Worm (Caenorhabditis elegans): ENCODE data around the gene shk-1.
A peak's percentile ranks its signal among the peaks of the same experiment; 100 is the strongest.

The shk-1 gene

ce11 chrII:9746069-9746468 is 12.0 kb upstream of the shk-1 start, which contains the start of the genes Y53C12B.1 and nos-3 (continued):
- peak; percentile 7 for TF ChIP-seq snpc-4 (GFP tag; optimal IDR thresholded peaks at IDR 0.05)
- peak in 3 of 4 experiments; percentile 26 to 72 (median 49) for TF ChIP-seq snpc-4 (tag; optimal IDR thresholded peaks at IDR 0.05)
- TF ChIP-seq F49E8.2 (tag; optimal IDR thresholded peaks at IDR 0.05; ENCODE audit: insufficient read depth), result peak; percentile 62
- no peak for TF ChIP-seq nfyb-1 (GFP tag; IDR thresholded peaks at IDR 0.05)
- no peak for TF ChIP-seq die-1 (tag; optimal IDR thresholded peaks at IDR 0.05)
- no peak for TF ChIP-seq dpff-1 (tag; optimal IDR thresholded peaks at IDR 0.05)
- no peak for TF ChIP-seq ztf-22 (GFP tag; optimal IDR thresholded peaks at IDR 0.05)
- no peak for TF ChIP-seq snpc-3.4 (tag; optimal IDR thresholded peaks at IDR 0.05)
- TF ChIP-seq F33H1.4 (GFP tag; IDR thresholded peaks at IDR 0.05), result peak; percentile 96
- TF ChIP-seq ztf-26 (tag; optimal IDR thresholded peaks at IDR 0.05), result no peak
- TF ChIP-seq Y56A3A.18 (GFP tag; IDR thresholded peaks at IDR 0.05), result no peak
- no peak for TF ChIP-seq F10E7.11 (tag; optimal IDR thresholded peaks at IDR 0.05)
- no peak for TF ChIP-seq sea-2 (GFP tag; IDR thresholded peaks at IDR 0.05)
- TF ChIP-seq nfya-1 (tag; optimal IDR thresholded peaks at IDR 0.05; ENCODE audit: borderline replicate concordance, insufficient read depth), result no peak
- TF ChIP-seq tlf-1 (GFP tag; optimal IDR thresholded peaks at IDR 0.05), result no peak
- no peak for TF ChIP-seq B0261.1 (tag; optimal IDR thresholded peaks at IDR 0.05)
- no peak for TF ChIP-seq ceh-58 (GFP tag; IDR thresholded peaks at IDR 0.05)
- no peak for TF ChIP-seq F57C9.4 (tag; optimal IDR thresholded peaks at IDR 0.05)
- TF ChIP-seq unc-62 (GFP tag; optimal IDR thresholded peaks at IDR 0.05), result no peak
- TF ChIP-seq mel-28 (tag; optimal IDR thresholded peaks at IDR 0.05; ENCODE audit: borderline replicate concordance), result no peak
- no peak for TF ChIP-seq fkh-3 (tag; optimal IDR thresholded peaks at IDR 0.05)
- no peak for TF ChIP-seq ztf-3 (GFP tag; optimal IDR thresholded peaks at IDR 0.05)
- TF ChIP-seq lin-35 (GFP tag; optimal IDR thresholded peaks at IDR 0.05), result peak in 2 of 3 experiments; percentile 2 to 51
- no peak for TF ChIP-seq aptf-2 (GFP tag; conservative IDR thresholded peaks at IDR 0.05)
- peak; percentile 25 for TF ChIP-seq F23B12.7 (tag; optimal IDR thresholded peaks at IDR 0.05; ENCODE audit: insufficient read depth)
- TF ChIP-seq ztf-6 (GFP tag; IDR thresholded peaks at IDR 0.05), result no peak
- no peak for TF ChIP-seq cebp-1 (GFP tag; IDR thresholded peaks at IDR 0.05)
- peak; percentile 39 for TF ChIP-seq cebp-1 (tag; optimal IDR thresholded peaks at IDR 0.05)
- no peak for TF ChIP-seq T26A5.8 (tag; optimal IDR thresholded peaks at IDR 0.05)
- no peak for TF ChIP-seq let-607 (tag; optimal IDR thresholded peaks at IDR 0.05)
- TF ChIP-seq madf-3 (GFP tag; IDR thresholded peaks at IDR 0.05), result no peak
- no peak for TF ChIP-seq chd-7 (tag; optimal IDR thresholded peaks at IDR 0.05)
- TF ChIP-seq ZK185.1 (tag; optimal IDR thresholded peaks at IDR 0.05; ENCODE audit: poor library complexity, severe bottlenecking), result peak; percentile 46
- no peak for TF ChIP-seq lir-1 (GFP tag; conservative IDR thresholded peaks at IDR 0.05)
- TF ChIP-seq ceh-100 (GFP tag; IDR thresholded peaks at IDR 0.05), result no peak
- TF ChIP-seq hmg-1.2 (GFP tag; IDR thresholded peaks at IDR 0.05), result peak; percentile 40; the same call in 1 of the 2 replicates
- TF ChIP-seq bed-1 (GFP tag; IDR thresholded peaks at IDR 0.05), result no peak
- TF ChIP-seq athp-1 (tag; optimal IDR thresholded peaks at IDR 0.05), result no peak
- TF ChIP-seq tbx-9 (tag; optimal IDR thresholded peaks at IDR 0.05; ENCODE audit: borderline replicate concordance), result no peak
- TF ChIP-seq unc-130 (GFP tag; optimal IDR thresholded peaks at IDR 0.05), result no peak
- no peak for TF ChIP-seq sdz-38 (tag; optimal IDR thresholded peaks at IDR 0.05)
- no peak for TF ChIP-seq cebp-2 (GFP tag; IDR thresholded peaks at IDR 0.05)
